Fruit fly (Drosophila melanogaster) Kc167 (cell line): ENCODE measurements around the gene Mrm2.

Experiments used
- Myc ChIP-seq: fragments of >200 bp; optimal IDR thresholded peaks from 2 replicates; lab custom pipeline; 2017; ENCODE audit warnings: missing external identifiers
- Sin3A ChIP-seq: fragments of >200 bp; optimal IDR thresholded peaks from 2 replicates; lab custom pipeline; 2018; ENCODE audit warnings: missing external identifiers
- h ChIP-seq: fragments of >200 bp; optimal IDR thresholded peaks from 3 replicates; lab custom pipeline; 2018; ENCODE audit warnings: missing external identifiers
- insv ChIP-seq: fragments of >200 bp; optimal IDR thresholded peaks from 3 replicates; lab custom pipeline; 2018; ENCODE audit warnings: missing external identifiers
- ttk ChIP-seq: sonication (Bioruptor generic); optimal IDR thresholded peaks from 2 replicates; lab custom pipeline; 2017; ENCODE audit warnings: missing external identifiers

- TF ChIP-seq Sin3A (lab: Kevin White, UChicago) = no peak
- no peak for TF ChIP-seq ttk (lab: Kevin White, UChicago)
- no peak for TF ChIP-seq h (lab: Kevin White, UChicago)
- no peak for TF ChIP-seq insv
- TF ChIP-seq Myc (lab: Kevin White, UChicago) = no peak
Observed at dm6 chr3R:19812472-19812871, 48.9 kb upstream of the Mrm2 start.
